Fruit fly (Drosophila melanogaster): ENCODE measurements around the gene CG17328.

CG17328 gene

dm6 chr2L:16299466-16300311 lies at the start of gene CG17328, which contains the start of gene heix:
Gene CG17328 (plus strand): TSS chr2L:16299943.
Gene heix (minus strand): TSS chr2L:16299858.
- TF ChIP-seq Hr4 (GFP tag; optimal IDR thresholded peaks at IDR 0.05) (peak; percentile 86), Sox14 (GFP tag; optimal IDR thresholded peaks at IDR 0.05) (peak; percentile 81), vri (GFP tag; optimal IDR thresholded peaks at IDR 0.05) (no peak), CG15336 (GFP tag; IDR thresholded peaks at IDR 0.05) (peak; percentile 44), CG6854 (GFP tag; optimal IDR thresholded peaks at IDR 0.05) (peak; percentile 61), eg (GFP tag; IDR thresholded peaks at IDR 0.05) (no peak), Hr39 (GFP tag; optimal IDR thresholded peaks at IDR 0.05) (no peak), CG31627 (GFP tag; optimal IDR thresholded peaks at IDR 0.05) (peak; percentile 81), CG3032 (tag; optimal IDR thresholded peaks at IDR 0.05) (peak; percentile 64), Ets21C (GFP tag; optimal IDR thresholded peaks at IDR 0.05) (peak; percentile 74), CG8319 (GFP tag; optimal IDR thresholded peaks at IDR 0.05) (peak; percentile 56), CG6792 (GFP tag; optimal IDR thresholded peaks at IDR 0.05) (peak; percentile 56), CG16779 (tag; optimal IDR thresholded peaks at IDR 0.05) (no peak), dsx (GFP tag; optimal IDR thresholded peaks at IDR 0.05; ENCODE audit: poor library complexity, severe bottlenecking) (no peak), CG1621 (tag; optimal IDR thresholded peaks at IDR 0.05) (peak; percentile 66), spab (GFP tag; optimal IDR thresholded peaks at IDR 0.05) (no peak), Sox15 (GFP tag; optimal IDR thresholded peaks at IDR 0.05) (peak; percentile 70), Met (GFP tag; optimal IDR thresholded peaks at IDR 0.05) (peak; percentile 77), dac (GFP tag; optimal IDR thresholded peaks at IDR 0.05) (peak; percentile 42), fkh (GFP tag; optimal IDR thresholded peaks at IDR 0.05) (peak; percentile 69), CG6276 (GFP tag; optimal IDR thresholded peaks at IDR 0.05) (no peak), achi (GFP tag; optimal IDR thresholded peaks at IDR 0.05) (peak; percentile 83), CG8119 (GFP tag; IDR thresholded peaks at IDR 0.05) (no peak), CG6808 (GFP tag; optimal IDR thresholded peaks at IDR 0.05) (no peak), ss (GFP tag; optimal IDR thresholded peaks at IDR 0.05) (no peak), esn (GFP tag; optimal IDR thresholded peaks at IDR 0.05) (peak; percentile 84), CG34406 (GFP tag; optimal IDR thresholded peaks at IDR 0.05) (peak; percentile 66), Gug (GFP tag; IDR thresholded peaks at IDR 0.05) (peak; percentile 51; the same call in 1 of the 2 replicates), CG8632 (GFP tag; optimal IDR thresholded peaks at IDR 0.05) (peak; percentile 54), CG9139 (GFP tag; optimal IDR thresholded peaks at IDR 0.05) (no peak), CG10669 (GFP tag; optimal IDR thresholded peaks at IDR 0.05) (no peak), Eip78C (GFP tag) (peak; percentile 91), Sox102F (GFP tag; optimal IDR thresholded peaks at IDR 0.05) (no peak), Hr38 (GFP tag; optimal IDR thresholded peaks at IDR 0.05) (no peak), cyc (GFP tag; optimal IDR thresholded peaks at IDR 0.05) (peak; percentile 76), CG3919 (GFP tag; optimal IDR thresholded peaks at IDR 0.05) (no peak), CG11762 (GFP tag; optimal IDR thresholded peaks at IDR 0.05; ENCODE audit: insufficient read depth) (peak; percentile 63), topi (GFP tag; optimal IDR thresholded peaks at IDR 0.05) (peak; percentile 75), fd85E (GFP tag; optimal IDR thresholded peaks at IDR 0.05) (no peak), Lpt (GFP tag; optimal IDR thresholded peaks at IDR 0.05) (no peak), CG11294 (GFP tag; IDR thresholded peaks at IDR 0.05) (no peak), Blimp-1 (GFP tag; optimal IDR thresholded peaks at IDR 0.05) (peak; percentile 28), CG32006 (GFP tag; optimal IDR thresholded peaks at IDR 0.05) (no peak), net (GFP tag; optimal IDR thresholded peaks at IDR 0.05) (no peak), Ets96B (tag; optimal IDR thresholded peaks at IDR 0.05) (peak; percentile 61), Eip93F (GFP tag; optimal IDR thresholded peaks at IDR 0.05) (peak; percentile 47), salr (GFP tag; optimal IDR thresholded peaks at IDR 0.05) (peak; percentile 63 to 72), CG11902 (GFP tag; optimal IDR thresholded peaks at IDR 0.05) (peak; percentile 74), Smox (GFP tag; optimal IDR thresholded peaks at IDR 0.05) (no peak), lz (GFP tag; optimal IDR thresholded peaks at IDR 0.05) (peak; percentile 78)
